Fruit fly (Drosophila melanogaster): ENCODE data around the gene sturkopf.
A peak's percentile ranks its signal among the peaks of the same experiment; 100 is the strongest.

sturkopf gene

DNA sequence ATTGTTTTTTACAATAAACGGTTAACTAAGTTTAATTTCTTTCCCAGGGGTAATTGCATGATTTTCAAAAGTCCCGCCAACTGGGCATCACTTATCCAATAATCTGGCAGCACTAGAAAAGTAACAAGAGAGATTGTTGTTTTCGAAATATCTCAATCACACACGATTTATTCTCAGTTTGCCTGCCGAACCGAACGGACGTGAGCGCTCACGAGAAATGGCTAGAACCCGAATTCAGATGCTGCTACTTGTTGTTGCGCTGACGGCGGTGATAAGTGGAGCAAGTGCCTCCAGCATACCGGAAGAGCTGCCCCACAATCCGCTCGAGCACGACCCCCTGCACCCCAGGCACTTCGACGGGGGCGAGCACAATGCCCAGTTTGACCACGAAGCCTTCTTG is 14.7 kb downstream of the sturkopf start, which contains the start of gene scf (continued):
- TF ChIP-seq CG17328 (GFP tag; IDR thresholded peaks at IDR 0.05), result no peak
- TF ChIP-seq Xrp1 (GFP tag; IDR thresholded peaks at IDR 0.05), result no peak
- no peak for TF ChIP-seq so (GFP tag; IDR thresholded peaks at IDR 0.05)
- TF ChIP-seq CG14441 (GFP tag; IDR thresholded peaks at IDR 0.05), result no peak
- TF ChIP-seq CG10147 (GFP tag; optimal IDR thresholded peaks at IDR 0.05), result no peak
- TF ChIP-seq Sry-δ (GFP tag; optimal IDR thresholded peaks at IDR 0.05), result peak; percentile 44
- no peak for TF ChIP-seq odd (GFP tag; optimal IDR thresholded peaks at IDR 0.05)
- TF ChIP-seq pan (optimal IDR thresholded peaks at IDR 0.05), result no peak
- TF ChIP-seq pan (GFP tag; optimal IDR thresholded peaks at IDR 0.05 in 1 of 2, IDR thresholded peaks at IDR 0.05 in 1 of 2), result peak in 1 of 2 experiments; percentile 37
- peak; percentile 24 for TF ChIP-seq MTF-1 (GFP tag; optimal IDR thresholded peaks at IDR 0.05; ENCODE audit: borderline replicate concordance)
- TF ChIP-seq CG6254 (GFP tag; optimal IDR thresholded peaks at IDR 0.05), result no peak
- TF ChIP-seq CG1603 (tag; optimal IDR thresholded peaks at IDR 0.05), result peak; percentile 44
- no peak for TF ChIP-seq PHDP (tag; optimal IDR thresholded peaks at IDR 0.05)
- TF ChIP-seq CG9932 (GFP tag; IDR thresholded peaks at IDR 0.05), result peak; percentile 36
- peak; percentile 11 for TF ChIP-seq CG13624 (GFP tag; optimal IDR thresholded peaks at IDR 0.05)
- TF ChIP-seq CG10959 (GFP tag; IDR thresholded peaks at IDR 0.05), result no peak
- TF ChIP-seq CG13424 (tag; optimal IDR thresholded peaks at IDR 0.05), result no peak
- no peak for TF ChIP-seq lilli (GFP tag; optimal IDR thresholded peaks at IDR 0.05)
- TF ChIP-seq grn (GFP tag; optimal IDR thresholded peaks at IDR 0.05), result no peak
- no peak for TF ChIP-seq CG9437 (GFP tag; optimal IDR thresholded peaks at IDR 0.05)
- TF ChIP-seq CG31388 (GFP tag; optimal IDR thresholded peaks at IDR 0.05), result no peak
- no peak for TF ChIP-seq trh (GFP tag; optimal IDR thresholded peaks at IDR 0.05)
- TF ChIP-seq cad (GFP tag; optimal IDR thresholded peaks at IDR 0.05), result no peak
- peak; percentile 40 for TF ChIP-seq CG13894 (tag; optimal IDR thresholded peaks at IDR 0.05)
- TF ChIP-seq CG34376 (GFP tag; optimal IDR thresholded peaks at IDR 0.05), result peak; percentile 55
- peak; percentile 88 for TF ChIP-seq Sry-β (GFP tag; optimal IDR thresholded peaks at IDR 0.05)
- TF ChIP-seq GATAe (GFP tag; conservative IDR thresholded peaks at IDR 0.05), result no peak
- no peak for TF ChIP-seq CG12769 (tag; optimal IDR thresholded peaks at IDR 0.05)
- TF ChIP-seq CG1647 (GFP tag; optimal IDR thresholded peaks at IDR 0.05), result no peak
- TF ChIP-seq CG11398 (GFP tag; optimal IDR thresholded peaks at IDR 0.05), result no peak
- TF ChIP-seq dan (GFP tag; IDR thresholded peaks at IDR 0.05), result no peak
- no peak for TF ChIP-seq CG9876 (GFP tag; optimal IDR thresholded peaks at IDR 0.05)
- no peak for TF ChIP-seq CG10321 (GFP tag; IDR thresholded peaks at IDR 0.05)
- no peak for TF ChIP-seq slp2 (GFP tag; optimal IDR thresholded peaks at IDR 0.05)
- no peak for TF ChIP-seq CG7372 (GFP tag; IDR thresholded peaks at IDR 0.05)
- TF ChIP-seq hkb (optimal IDR thresholded peaks at IDR 0.05), result no peak
- TF ChIP-seq hkb (GFP tag; IDR thresholded peaks at IDR 0.05), result peak; percentile 48
- TF ChIP-seq CG4854 (GFP tag; optimal IDR thresholded peaks at IDR 0.05), result no peak
- TF ChIP-seq CG10209 (GFP tag; optimal IDR thresholded peaks at IDR 0.05), result no peak
- TF ChIP-seq Ets65A (GFP tag), result no peak
- TF ChIP-seq tll (GFP tag; optimal IDR thresholded peaks at IDR 0.05), result no peak
- peak; percentile 21 for TF ChIP-seq CG7987 (GFP tag; optimal IDR thresholded peaks at IDR 0.05)
- TF ChIP-seq Awh (GFP tag; IDR thresholded peaks at IDR 0.05), result 0 out of 2 replicates have a peak, but pooled peaks have one; percentile 30
- no peak for TF ChIP-seq CG32767 (GFP tag; IDR thresholded peaks at IDR 0.05)
- no peak for TF ChIP-seq CG14667 (GFP tag; IDR thresholded peaks at IDR 0.05)
- peak; percentile 78 for TF ChIP-seq CG3995 (GFP tag; optimal IDR thresholded peaks at IDR 0.05)
- peak; percentile 55 for TF ChIP-seq ssp (GFP tag; IDR thresholded peaks at IDR 0.05)
- TF ChIP-seq Camta (GFP tag; optimal IDR thresholded peaks at IDR 0.05), result no peak
- no peak for TF ChIP-seq emc (GFP tag; optimal IDR thresholded peaks at IDR 0.05)
- TF ChIP-seq amos (GFP tag; IDR thresholded peaks at IDR 0.05; ENCODE audit: partially characterized antibody), result peak; percentile 27; the same call in 1 of the 2 replicates
- TF ChIP-seq repo (GFP tag; optimal IDR thresholded peaks at IDR 0.05), result peak; percentile 18
- TF ChIP-seq gem (tag; optimal IDR thresholded peaks at IDR 0.05), result no peak
- no peak for TF ChIP-seq exex (tag; optimal IDR thresholded peaks at IDR 0.05)

Data from whole organism, embryonic.